Worm (Caenorhabditis elegans): ENCODE data around the gene F32D8.15.

Gene F32D8.15

DNA sequence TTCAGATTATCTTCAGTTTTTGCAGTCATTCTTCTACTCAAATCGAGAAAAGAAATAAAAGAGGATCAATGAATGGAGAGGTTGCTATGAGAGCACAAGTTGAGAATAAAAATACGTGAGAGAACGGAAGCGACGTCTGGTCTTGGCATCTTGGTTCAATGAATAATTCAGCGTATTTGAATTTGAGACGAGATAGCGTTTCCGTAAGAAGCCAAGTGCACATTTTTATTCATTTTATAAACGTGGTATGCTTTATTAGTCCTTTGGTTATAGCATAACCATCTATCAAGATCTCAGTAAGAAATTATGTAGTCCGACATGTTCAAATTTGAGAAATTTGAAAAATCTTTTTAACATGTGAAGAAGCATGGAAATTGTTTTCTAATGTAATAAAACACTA lies 14.5 kb downstream of the F32D8.15 start, which contains the start of gene F58B4.2:
F58B4.2 (minus strand) TSS at position 101 of the 400 bp plus-strand sequence.
- TF ChIP-seq zip-4 (GFP tag; optimal IDR thresholded peaks at IDR 0.05) (no peak), efl-1 (optimal IDR thresholded peaks at IDR 0.05) (no peak), efl-1 (GFP tag; optimal IDR thresholded peaks at IDR 0.05 in 1 of 2) (no peak), nhr-47 (tag; optimal IDR thresholded peaks at IDR 0.05) (no peak), nhr-77 (tag; optimal IDR thresholded peaks at IDR 0.05) (no peak), unc-30 (tag; optimal IDR thresholded peaks at IDR 0.05) (no peak), mep-1 (tag; optimal IDR thresholded peaks at IDR 0.05) (no peak), ceh-63 (GFP tag; optimal IDR thresholded peaks at IDR 0.05) (no peak), unc-86 (tag; optimal IDR thresholded peaks at IDR 0.05) (no peak)

DNA sequence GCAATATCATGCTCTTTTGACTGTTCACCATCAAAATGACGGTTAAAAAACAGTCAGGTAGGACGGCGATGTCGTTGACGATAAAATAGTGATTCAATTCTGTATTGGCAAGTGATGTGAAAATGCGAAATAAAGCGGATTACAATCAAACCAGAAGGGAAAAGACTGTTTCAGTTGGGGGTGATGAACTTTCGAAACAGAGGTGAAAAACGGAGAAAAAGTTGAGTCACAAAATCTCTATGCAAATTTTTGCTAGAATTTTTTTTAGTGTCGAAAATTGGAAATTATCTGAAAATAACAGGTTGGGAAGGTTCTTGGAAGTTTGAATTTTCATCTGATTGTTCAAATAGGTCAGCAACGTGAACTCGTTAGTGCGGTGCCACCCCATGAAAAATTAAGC lies 17.9 kb downstream of the F32D8.15 start, which contains the start of gene nas-31:
nas-31 (minus strand) TSS at position 101 of the 400 bp plus-strand sequence.
- TF ChIP-seq nhr-19 (GFP tag; conservative IDR thresholded peaks at IDR 0.05) = no peak
- TF ChIP-seq lin-35 (GFP tag; optimal IDR thresholded peaks at IDR 0.05) = no peak
- TF ChIP-seq ztf-4 (tag; optimal IDR thresholded peaks at IDR 0.05) = no peak
- TF ChIP-seq aha-1 (tag; optimal IDR thresholded peaks at IDR 0.05) = no peak
- TF ChIP-seq ceh-8 (GFP tag; optimal IDR thresholded peaks at IDR 0.05) = no peak
- TF ChIP-seq vab-15 (tag; optimal IDR thresholded peaks at IDR 0.05) = no peak

DNA sequence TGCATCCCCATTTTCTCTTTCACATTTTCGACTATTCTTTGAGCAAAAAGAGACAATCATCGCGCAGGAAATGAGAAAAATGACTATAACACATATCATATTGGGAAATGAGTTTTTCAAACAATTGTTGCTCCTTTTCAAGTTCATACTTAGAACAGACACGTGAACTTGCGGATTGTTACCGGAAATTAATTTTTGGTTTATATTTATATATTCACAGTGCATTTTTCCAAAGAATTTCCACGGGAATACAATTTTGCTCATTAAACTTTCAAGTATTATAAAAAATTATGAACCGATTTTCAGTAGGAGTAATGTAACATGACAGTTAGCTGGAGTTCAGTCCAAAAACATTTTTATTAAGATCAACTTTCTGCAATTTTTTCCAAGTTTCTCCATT lies 19.4 kb downstream of the F32D8.15 start, which contains the start of gene F58B4.7:
F58B4.7 (minus strand) TSS at position 101 of the 400 bp plus-strand sequence.
- TF ChIP-seq pag-3 (tag; optimal IDR thresholded peaks at IDR 0.05; ENCODE audit: borderline replicate concordance, insufficient read depth) = no peak
- no peak for TF ChIP-seq vab-15 (tag; optimal IDR thresholded peaks at IDR 0.05)
- no peak for TF ChIP-seq nhr-20 (tag; optimal IDR thresholded peaks at IDR 0.05)
- no peak for TF ChIP-seq hlh-17 (GFP tag; optimal IDR thresholded peaks at IDR 0.05; ENCODE audit: borderline replicate concordance)
- TF ChIP-seq xbp-1 (tag; optimal IDR thresholded peaks at IDR 0.05) = no peak
- TF ChIP-seq unc-98 (GFP tag; IDR thresholded peaks at IDR 0.05) = no peak
- TF ChIP-seq swsn-7 (tag; optimal IDR thresholded peaks at IDR 0.05) = no peak
- TF ChIP-seq ceh-8 (GFP tag; optimal IDR thresholded peaks at IDR 0.05) = no peak
- TF ChIP-seq mab-9 (GFP tag; IDR thresholded peaks at IDR 0.05) = no peak

DNA sequence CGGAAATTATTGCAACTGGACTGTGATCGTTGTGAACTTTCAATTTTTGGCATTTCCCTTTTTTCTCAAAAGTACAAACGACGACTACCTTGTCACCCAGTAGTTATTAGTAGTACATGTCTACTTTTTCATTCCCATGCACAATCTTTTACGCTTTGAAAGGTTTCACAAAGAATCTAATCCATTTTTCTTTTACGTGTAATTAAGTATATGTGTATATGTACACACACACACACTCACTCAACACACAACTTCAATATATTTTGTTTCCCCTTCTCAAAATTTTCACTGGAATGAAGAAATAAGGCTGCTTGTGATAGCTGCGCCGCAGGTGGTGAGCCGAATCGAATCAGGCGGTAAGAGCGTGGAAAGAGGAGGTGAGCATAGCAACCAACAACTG lies 20.9 kb downstream of the F32D8.15 start, which contains the start of gene F58B4.6:
F58B4.6 (plus strand) TSS at position 301 of the 400 bp plus-strand sequence.
- TF ChIP-seq pax-3 (tag; optimal IDR thresholded peaks at IDR 0.05) (peak; percentile 17), lin-15B (tag; optimal IDR thresholded peaks at IDR 0.05) (no peak), nhr-20 (tag; optimal IDR thresholded peaks at IDR 0.05) (no peak), lin-14 (GFP tag; optimal IDR thresholded peaks at IDR 0.05) (no peak), nhr-71 (tag; optimal IDR thresholded peaks at IDR 0.05) (peak; percentile 12), nhr-47 (tag; optimal IDR thresholded peaks at IDR 0.05) (peak; percentile 20), fkh-8 (tag; optimal IDR thresholded peaks at IDR 0.05) (peak; percentile 71), snu-23 (GFP tag; optimal IDR thresholded peaks at IDR 0.05) (no peak), efl-1 (optimal IDR thresholded peaks at IDR 0.05) (no peak), efl-1 (GFP tag; optimal IDR thresholded peaks at IDR 0.05 in 1 of 2) (no peak)

DNA sequence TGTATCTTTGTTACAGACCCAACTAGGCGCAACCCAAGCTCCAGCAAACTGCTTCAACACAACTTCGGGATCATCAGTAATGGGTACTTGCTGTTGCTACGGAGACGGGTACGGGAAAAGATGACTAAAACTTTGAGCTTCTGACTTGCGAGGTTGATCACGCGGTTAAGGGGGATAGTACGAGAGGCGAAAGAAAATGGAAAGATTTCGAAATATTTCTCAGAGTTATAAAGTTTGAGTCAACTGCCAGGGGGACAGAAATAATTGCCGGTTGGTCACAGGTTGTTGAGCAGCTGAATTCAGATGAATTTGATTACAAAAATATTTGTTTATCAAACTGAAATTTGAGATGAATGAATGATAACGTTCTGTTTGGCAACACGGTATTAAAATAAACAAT lies 21.8 kb downstream of the F32D8.15 start:
- peak; percentile 68 for TF ChIP-seq fkh-8 (tag; optimal IDR thresholded peaks at IDR 0.05)
- TF ChIP-seq xbp-1 (tag; optimal IDR thresholded peaks at IDR 0.05) = no peak
- TF ChIP-seq nhr-20 (tag; optimal IDR thresholded peaks at IDR 0.05) = peak; percentile 22
- peak; percentile 6 for TF ChIP-seq lin-14 (GFP tag; optimal IDR thresholded peaks at IDR 0.05)
- no peak for TF ChIP-seq efl-1 (optimal IDR thresholded peaks at IDR 0.05)
- peak in 1 of 2 experiments; percentile 15 for TF ChIP-seq efl-1 (GFP tag; optimal IDR thresholded peaks at IDR 0.05 in 1 of 2)
- TF ChIP-seq unc-86 (tag; optimal IDR thresholded peaks at IDR 0.05) = no peak
- TF ChIP-seq mep-1 (tag; optimal IDR thresholded peaks at IDR 0.05) = no peak
- TF ChIP-seq vab-15 (tag; optimal IDR thresholded peaks at IDR 0.05) = no peak
- TF ChIP-seq ceh-63 (GFP tag; optimal IDR thresholded peaks at IDR 0.05) = no peak
- no peak for TF ChIP-seq C04F5.9 (tag; optimal IDR thresholded peaks at IDR 0.05)
- TF ChIP-seq ceh-8 (GFP tag; optimal IDR thresholded peaks at IDR 0.05) = no peak
- no peak for TF ChIP-seq blmp-1 (tag; optimal IDR thresholded peaks at IDR 0.05)
- peak; percentile 57 for TF ChIP-seq nhr-71 (tag; optimal IDR thresholded peaks at IDR 0.05)
- TF ChIP-seq ceh-82 (tag; optimal IDR thresholded peaks at IDR 0.05) = no peak
- TF ChIP-seq isw-1 (GFP tag; IDR thresholded peaks at IDR 0.05) = no peak
- no peak for TF ChIP-seq swsn-7 (tag; optimal IDR thresholded peaks at IDR 0.05)
- no peak for TF ChIP-seq nhr-84 (tag; optimal IDR thresholded peaks at IDR 0.05)
- TF ChIP-seq skn-1 (tag; optimal IDR thresholded peaks at IDR 0.05) = peak; percentile 53
